Worm (Caenorhabditis elegans) whole organism, late embryonic: ENCODE data around the gene clec-256.

Experiments used
- C08G9.2 ChIP-seq: sonication (generic microtip); optimal IDR thresholded peaks from 2 replicates; lab custom pipeline; 2016; ENCODE audit warnings: mild to moderate bottlenecking, missing genetic modification characterization, moderate library complexity, missing compliant biosample characterization
- T23F11.4 ChIP-seq: fragments of 200-800 bp; sonication (Bioruptor generic); optimal IDR thresholded peaks from 2 replicates; lab custom pipeline; 2018; ENCODE audit warnings: mild to moderate bottlenecking, missing genetic modification characterization, missing compliant biosample characterization
- Y22D7AL.16 ChIP-seq: sonication (generic microtip); optimal IDR thresholded peaks from 2 replicates; lab custom pipeline; 2016; ENCODE audit warnings: missing genetic modification characterization, missing compliant biosample characterization
- ahr-1 ChIP-seq: sonication (generic microtip); optimal IDR thresholded peaks from 2 replicates; lab custom pipeline; 2016; ENCODE audit warnings: missing genetic modification characterization, missing compliant biosample characterization
- ama-1 ChIP-seq: fragments of 150-350 bp; optimal IDR thresholded peaks from 2 replicates; lab custom pipeline; 2014
- ceh-14 ChIP-seq: sonication (generic microtip); optimal IDR thresholded peaks from 2 replicates; lab custom pipeline; 2016; ENCODE audit warnings: missing genotype, missing genetic modification characterization, missing compliant biosample characterization
- ceh-19 ChIP-seq: fragments of 200-800 bp; sonication (Bioruptor generic); optimal IDR thresholded peaks from 2 replicates; lab custom pipeline; 2018; ENCODE audit warnings: mild to moderate bottlenecking, missing genetic modification characterization, missing compliant biosample characterization
- ceh-2 ChIP-seq: sonication (generic microtip); optimal IDR thresholded peaks from 2 replicates; lab custom pipeline; 2016; ENCODE audit warnings: missing genotype, missing genetic modification characterization, missing compliant biosample characterization
- ceh-22 ChIP-seq: sonication (generic microtip); optimal IDR thresholded peaks from 2 replicates; lab custom pipeline; 2017; ENCODE audit warnings: missing biosample characterization, missing genetic modification characterization
- ceh-30 ChIP-seq: fragments of 150-350 bp; optimal IDR thresholded peaks from 2 replicates; lab custom pipeline; 2014; ENCODE audit warnings: missing biosample characterization, missing genetic modification characterization
- ceh-31 ChIP-seq: sonication (generic microtip); optimal IDR thresholded peaks from 2 replicates; lab custom pipeline; 2016; ENCODE audit warnings: missing genetic modification characterization, missing compliant biosample characterization
- ceh-34 ChIP-seq: sonication (generic microtip); optimal IDR thresholded peaks from 2 replicates; lab custom pipeline; 2016; ENCODE audit warnings: mild to moderate bottlenecking, missing genetic modification characterization, missing compliant biosample characterization
- ceh-48 ChIP-seq: sonication (generic microtip); optimal IDR thresholded peaks from 2 replicates; lab custom pipeline; 2016; ENCODE audit warnings: missing genetic modification characterization, inconsistent platforms, missing compliant biosample characterization
- che-1 ChIP-seq: sonication (generic microtip); optimal IDR thresholded peaks from 2 replicates; lab custom pipeline; 2016; ENCODE audit warnings: mild to moderate bottlenecking, missing genetic modification characterization, missing compliant biosample characterization
- dmd-4 ChIP-seq: sonication (generic microtip); optimal IDR thresholded peaks from 2 replicates; lab custom pipeline; 2016; ENCODE audit warnings: borderline replicate concordance, missing genetic modification characterization, missing compliant biosample characterization
- elt-4 ChIP-seq: sonication (generic microtip); optimal IDR thresholded peaks from 2 replicates; lab custom pipeline; 2016; ENCODE audit warnings: missing genetic modification characterization, missing compliant biosample characterization
- ets-4 ChIP-seq: sonication (generic microtip); optimal IDR thresholded peaks from 2 replicates; lab custom pipeline; 2016; ENCODE audit warnings: missing genetic modification characterization, missing compliant biosample characterization
- eyg-1 ChIP-seq: sonication (generic microtip); optimal IDR thresholded peaks from 2 replicates; lab custom pipeline; 2016; ENCODE audit warnings: missing genotype, missing genetic modification characterization, missing compliant biosample characterization
- fax-1 ChIP-seq: sonication (generic microtip); optimal IDR thresholded peaks from 2 replicates; lab custom pipeline; 2016; ENCODE audit warnings: missing genotype, missing genetic modification characterization, missing compliant biosample characterization
- fkh-10 ChIP-seq: fragments of 150-350 bp; optimal IDR thresholded peaks from 2 replicates; lab custom pipeline; 2014; ENCODE audit warnings: missing biosample characterization, missing genetic modification reagents, missing genetic modification characterization
- fkh-6 ChIP-seq: sonication (generic microtip); optimal IDR thresholded peaks from 2 replicates; lab custom pipeline; 2016; ENCODE audit warnings: missing genetic modification characterization, missing compliant biosample characterization
- gmeb-2 ChIP-seq: sonication (generic microtip); optimal IDR thresholded peaks from 2 replicates; lab custom pipeline; 2016; ENCODE audit warnings: missing genetic modification characterization, inconsistent platforms, missing compliant biosample characterization
- hlh-13 ChIP-seq: fragments of 200-800 bp; sonication (Bioruptor generic); optimal IDR thresholded peaks from 2 replicates; lab custom pipeline; 2018; ENCODE audit warnings: mild to moderate bottlenecking, missing genetic modification characterization, missing compliant biosample characterization
- hlh-30 ChIP-seq: sonication (generic microtip); optimal IDR thresholded peaks from 2 replicates; lab custom pipeline; 2017; ENCODE audit warnings: antibody characterized with exemption, missing genetic modification characterization, missing compliant biosample characterization; ENCODE audit not compliant: insufficient read depth
- hlh-8 ChIP-seq: sonication (generic microtip); optimal IDR thresholded peaks from 2 replicates; lab custom pipeline; 2016; ENCODE audit warnings: missing genotype, missing genetic modification characterization, missing compliant biosample characterization
- madf-2 ChIP-seq: sonication (generic microtip); optimal IDR thresholded peaks from 2 replicates; lab custom pipeline; 2017; ENCODE audit warnings: missing genetic modification characterization, missing compliant biosample characterization
- nfya-1 ChIP-seq: sonication (generic microtip); optimal IDR thresholded peaks from 2 replicates; lab custom pipeline; 2017; ENCODE audit warnings: missing genetic modification characterization, mild to moderate bottlenecking, missing compliant biosample characterization, antibody characterized with exemption, moderate library complexity
- nhr-11 ChIP-seq: fragments of 150-350 bp; optimal IDR thresholded peaks from 2 replicates; lab custom pipeline; 2014; ENCODE audit warnings: missing biosample characterization, missing genetic modification characterization
- pag-3 ChIP-seq: sonication (generic microtip); optimal IDR thresholded peaks from 2 replicates; lab custom pipeline; 2016; ENCODE audit warnings: missing compliant biosample characterization, missing genetic modification characterization, borderline replicate concordance
- pax-1 ChIP-seq: fragments of 150-350 bp; optimal IDR thresholded peaks from 2 replicates; lab custom pipeline; 2014; ENCODE audit warnings: missing biosample characterization, missing genetic modification characterization
- pha-2 ChIP-seq: sonication (generic microtip); optimal IDR thresholded peaks from 2 replicates; lab custom pipeline; 2017; ENCODE audit warnings: mild to moderate bottlenecking, missing genetic modification characterization, missing compliant biosample characterization
- pros-1 ChIP-seq: fragments of 150-350 bp; optimal IDR thresholded peaks from 2 replicates; lab custom pipeline; 2014; ENCODE audit warnings: missing biosample characterization, missing genetic modification reagents, missing genetic modification characterization
- ref-2 ChIP-seq: sonication (generic microtip); optimal IDR thresholded peaks from 2 replicates; lab custom pipeline; 2016; ENCODE audit warnings: missing genetic modification characterization, missing compliant biosample characterization
- sdc-2 ChIP-seq: sonication (generic microtip); optimal IDR thresholded peaks from 2 replicates; lab custom pipeline; 2016; ENCODE audit warnings: missing genotype, missing genetic modification characterization, missing compliant biosample characterization
- sox-2 ChIP-seq: fragments of 200-800 bp; sonication (Bioruptor generic); IDR thresholded peaks from 2 replicates; pipeline ENCODE4 v1.3.6; 2022; ENCODE audit warnings: missing genetic modification reagents, missing genetic modification characterization, missing compliant biosample characterization
- syd-9 ChIP-seq: sonication (generic microtip); optimal IDR thresholded peaks from 2 replicates; lab custom pipeline; 2016; ENCODE audit warnings: mild to moderate bottlenecking, missing genetic modification characterization, moderate library complexity, missing compliant biosample characterization
- tbx-2 ChIP-seq: sonication (generic microtip); optimal IDR thresholded peaks from 2 replicates; lab custom pipeline; 2016; ENCODE audit warnings: missing genetic modification characterization, missing compliant biosample characterization
- tbx-7 ChIP-seq: sonication (generic microtip); optimal IDR thresholded peaks from 2 replicates; lab custom pipeline; 2016; ENCODE audit warnings: missing genotype, missing genetic modification characterization, missing compliant biosample characterization
- ttx-3 ChIP-seq: sonication (generic microtip); optimal IDR thresholded peaks from 2 replicates; lab custom pipeline; 2016; ENCODE audit warnings: missing genetic modification reagents, missing genetic modification characterization, missing compliant biosample characterization
- unc-3 ChIP-seq, 2 experiments: fragments of 200-800 bp in 1 of 2; sonication (Bioruptor generic) in 1 of 2; sonication (generic microtip) in 1 of 2; conservative IDR thresholded peaks in 1 of 2; optimal IDR thresholded peaks in 1 of 2; 2 replicates each; pipeline versions ENCODE4 v1.3.6 to Lab custom; 2016 to 2022; ENCODE audit warnings: missing compliant biosample characterization in 2 of 2, missing genetic modification characterization in 2 of 2, missing genetic modification reagents in 1 of 2
- unc-55 ChIP-seq: sonication (generic microtip); optimal IDR thresholded peaks from 2 replicates; lab custom pipeline; 2017; ENCODE audit warnings: missing biosample characterization, missing genetic modification reagents, missing genetic modification characterization
- unc-86 ChIP-seq: sonication (generic microtip); optimal IDR thresholded peaks from 2 replicates; lab custom pipeline; 2016; ENCODE audit warnings: missing genetic modification characterization, missing compliant biosample characterization
- zip-5 ChIP-seq: sonication (generic microtip); optimal IDR thresholded peaks from 2 replicates; lab custom pipeline; 2016; ENCODE audit warnings: missing genetic modification characterization, missing compliant biosample characterization
- ztf-16 ChIP-seq: sonication (generic microtip); optimal IDR thresholded peaks from 2 replicates; lab custom pipeline; 2017; ENCODE audit warnings: missing genetic modification characterization, missing compliant biosample characterization

Gene clec-256

DNA sequence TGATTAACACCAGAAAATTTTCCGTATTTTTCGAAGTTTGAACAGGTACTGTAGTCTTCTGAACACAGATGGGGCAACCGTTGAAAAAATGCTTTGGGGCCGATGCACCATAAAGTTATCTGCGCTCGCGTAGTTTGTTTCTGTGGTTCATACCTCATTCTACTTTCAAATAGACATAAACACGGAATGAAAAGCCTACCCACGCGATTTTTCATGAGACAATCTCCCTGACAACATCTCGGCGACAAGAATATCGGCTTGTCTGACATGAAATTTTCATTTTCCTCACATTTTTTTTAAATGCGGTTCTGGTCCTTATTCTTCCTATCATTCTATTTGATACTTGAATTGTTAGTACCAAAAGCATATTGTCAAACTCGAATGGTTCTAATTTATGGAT lies 1.3 kb downstream of the clec-256 start, which contains the start of gene clec-257:
Gene clec-257, plus strand, starts transcription at position 301 of the 400 bp plus-strand sequence.
- TF ChIP-seq ama-1 (no peak), fkh-6 (no peak), ttx-3 (tag; lab: Kevin White, UChicago) (no peak), ahr-1 (tag; lab: Kevin White, UChicago) (no peak), pha-2 (tag; lab: Kevin White, UChicago) (no peak), pros-1 (tag; lab: Kevin White, UChicago) (no peak), C08G9.2 (tag; lab: Kevin White, UChicago) (no peak), sdc-2 (tag; lab: Kevin White, UChicago) (no peak), unc-3 (GFP tag; conservative IDR thresholded peaks at IDR 0.05; lab: Robert Waterston, UW) (no peak), unc-3 (tag; optimal IDR thresholded peaks at IDR 0.05; lab: Kevin White, UChicago) (no peak), che-1 (tag; lab: Kevin White, UChicago) (no peak), dmd-4 (tag; lab: Kevin White, UChicago) (no peak), ceh-48 (tag; lab: Kevin White, UChicago) (no peak), Y22D7AL.16 (tag; lab: Kevin White, UChicago) (no peak), nfya-1 (tag; lab: Kevin White, UChicago) (no peak), fax-1 (no peak), sox-2 (GFP tag; lab: Robert Waterston, UW) (no peak)

DNA sequence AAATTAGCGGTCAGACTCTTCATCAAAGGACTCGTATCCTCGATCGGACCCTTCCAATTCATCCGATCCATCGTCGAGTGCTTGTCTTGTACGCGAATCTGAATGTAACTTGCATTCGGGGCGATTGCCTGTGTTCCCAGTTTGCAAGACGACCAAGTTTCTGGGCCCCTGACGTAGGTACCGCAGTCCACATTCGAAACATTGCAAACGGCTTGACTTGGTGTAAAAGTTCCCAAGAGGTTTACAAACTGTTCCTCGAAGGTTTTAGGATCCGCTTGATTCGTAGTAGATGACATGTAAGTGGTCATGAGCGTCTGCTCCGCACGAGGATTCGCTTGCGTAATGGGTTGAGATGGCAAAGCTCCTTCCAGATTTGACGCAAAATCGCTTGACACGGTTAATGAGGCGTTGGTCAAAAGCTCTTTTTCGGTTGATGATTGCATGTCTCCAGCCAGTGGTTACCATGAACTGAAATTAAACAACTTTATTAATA lies 4.8 kb downstream of the clec-256 start, which contains the start of gene Y17D7B.4:
Gene Y17D7B.4, minus strand, starts transcription at position 443 of the 493 bp plus-strand sequence.
- TF ChIP-seq zip-5 (tag; lab: Kevin White, UChicago) (no peak), unc-86 (tag; lab: Kevin White, UChicago) (no peak), ceh-34 (no peak)

DNA sequence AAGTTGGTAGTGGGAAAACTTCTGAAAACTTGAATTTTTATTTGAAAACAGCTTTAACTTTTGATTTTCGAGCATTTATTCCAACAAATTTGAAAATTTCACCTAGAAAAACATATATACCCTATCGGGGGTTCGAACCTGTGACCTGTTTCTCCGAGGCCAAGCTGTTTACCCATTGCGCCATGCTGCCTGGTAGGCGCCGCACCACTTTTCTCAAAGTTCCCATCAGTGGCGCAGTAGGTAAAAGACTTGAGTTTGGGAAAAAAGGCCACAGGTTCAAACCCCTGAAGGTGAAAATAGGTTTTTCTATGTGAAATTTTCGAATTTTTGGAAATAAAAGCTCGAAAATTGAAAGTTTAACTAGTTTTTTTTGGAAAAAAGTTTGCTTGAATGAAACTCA lies 9.1 kb downstream of the clec-256 start:
- TF ChIP-seq nfya-1 (tag; lab: Kevin White, UChicago) (no peak), ceh-22 (tag; lab: Kevin White, UChicago) (no peak)

- TF ChIP-seq tbx-2: no peak
- no peak for TF ChIP-seq ref-2
- no peak for TF ChIP-seq hlh-8 (tag; lab: Kevin White, UChicago)
- no peak for TF ChIP-seq Y22D7AL.16 (tag; lab: Kevin White, UChicago)
- no peak for TF ChIP-seq ceh-30
- no peak for TF ChIP-seq unc-86 (tag; lab: Kevin White, UChicago)
- TF ChIP-seq T23F11.4 (GFP tag; lab: Kevin White, UChicago): no peak
- TF ChIP-seq madf-2 (tag; lab: Kevin White, UChicago): no peak
- no peak for TF ChIP-seq ets-4 (tag; lab: Kevin White, UChicago)
- TF ChIP-seq pax-1 (tag; lab: Kevin White, UChicago): no peak
- TF ChIP-seq fax-1: no peak
- no peak for TF ChIP-seq ceh-19 (GFP tag; lab: Kevin White, UChicago)
- TF ChIP-seq gmeb-2: no peak
- TF ChIP-seq ceh-31 (tag; lab: Kevin White, UChicago): no peak
- no peak for TF ChIP-seq tbx-7 (tag; lab: Kevin White, UChicago)
- no peak for TF ChIP-seq hlh-30
- TF ChIP-seq, all 69 proteins: peak for 0
Observed at ce11 chrV:18782747-18783146, 11.3 kb downstream of the clec-256 start.

- no peak for TF ChIP-seq hlh-13 (GFP tag; lab: Kevin White, UChicago)
- TF ChIP-seq pros-1 (tag; lab: Kevin White, UChicago): no peak
- TF ChIP-seq ztf-16 (tag; lab: Kevin White, UChicago): no peak
- no peak for TF ChIP-seq ceh-30
- no peak for TF ChIP-seq syd-9 (tag; lab: Kevin White, UChicago)
- no peak for TF ChIP-seq fkh-10 (GFP tag; lab: Kevin White, UChicago)
- TF ChIP-seq ceh-14 (tag; lab: Kevin White, UChicago): no peak
- no peak for TF ChIP-seq eyg-1 (tag; lab: Kevin White, UChicago)
- no peak for TF ChIP-seq unc-55 (GFP tag; lab: Kevin White, UChicago)
- TF ChIP-seq nhr-11: no peak
- no peak for TF ChIP-seq elt-4 (tag; lab: Kevin White, UChicago)
- TF ChIP-seq ceh-2 (tag; lab: Kevin White, UChicago): no peak
- no peak for TF ChIP-seq fax-1
- no peak for TF ChIP-seq unc-86 (tag; lab: Kevin White, UChicago)
- no peak for TF ChIP-seq pag-3 (tag; lab: Kevin White, UChicago)
- TF ChIP-seq ref-2: no peak
- no peak for TF ChIP-seq nfya-1 (tag; lab: Kevin White, UChicago)
Observed at ce11 chrV:18783474-18783873, 12.0 kb downstream of the clec-256 start, which contains the start of gene Y17D7B.10. Gene Y17D7B.10 (plus strand): TSS chrV:18783716.
